Fruit fly (Drosophila melanogaster) whole organism, pupa: Measurements from ENCODE around the gene Arr2.

Experiments used
- CG10348 ChIP-seq: fragments of 200-800 bp; sonication (Bioruptor generic); IDR thresholded peaks from 2 replicates; pipeline ENCODE4 v1.3.6; 2022; ENCODE audit warnings: missing biosample characterization, missing genetic modification characterization
- CG12605 ChIP-seq: fragments of 200-800 bp; sonication (Bioruptor generic); IDR thresholded peaks from 2 replicates; pipeline ENCODE4 v1.3.6; 2022; ENCODE audit warnings: missing biosample characterization, missing genetic modification characterization
- CG13204 ChIP-seq: fragments of 200-800 bp; sonication (Bioruptor generic); optimal IDR thresholded peaks from 2 replicates; lab custom pipeline; 2018; ENCODE audit warnings: missing biosample characterization, mild to moderate bottlenecking, missing genetic modification characterization, moderate library complexity
- CG14655 ChIP-seq: fragments of 200-800 bp; sonication (Bioruptor generic); optimal IDR thresholded peaks from 3 replicates; lab custom pipeline; 2017; ENCODE audit warnings: mild to moderate bottlenecking, missing biosample characterization, missing genetic modification reagents, missing genetic modification characterization
- CG15710 ChIP-seq: fragments of 200-800 bp; sonication (Bioruptor generic); optimal IDR thresholded peaks from 2 replicates; lab custom pipeline; 2018; ENCODE audit warnings: missing biosample characterization, mild to moderate bottlenecking, missing genetic modification characterization, moderate library complexity
- CG17806 ChIP-seq: fragments of 200-800 bp; sonication (Bioruptor generic); optimal IDR thresholded peaks from 2 replicates; lab custom pipeline; 2018; ENCODE audit warnings: missing biosample characterization, mild to moderate bottlenecking, missing genetic modification characterization, moderate library complexity
- CG32121 ChIP-seq: fragments of 200-800 bp; sonication (Bioruptor generic); IDR thresholded peaks from 2 replicates; pipeline ENCODE4 v1.3.6; 2022; ENCODE audit warnings: missing biosample characterization, missing genetic modification characterization
- CG34367 ChIP-seq: fragments of 200-800 bp; sonication (Bioruptor generic); optimal IDR thresholded peaks from 2 replicates; lab custom pipeline; 2018; ENCODE audit warnings: missing biosample characterization, mild to moderate bottlenecking, missing genetic modification characterization
- CG4496 ChIP-seq: fragments of 200-800 bp; sonication (Bioruptor generic); IDR thresholded peaks from 3 replicates; pipeline ENCODE4 v1.3.6; 2022; ENCODE audit warnings: missing biosample characterization, missing genetic modification characterization
- CG8159 ChIP-seq: fragments of 200-800 bp; sonication (Bioruptor generic); optimal IDR thresholded peaks from 3 replicates; lab custom pipeline; 2018; ENCODE audit warnings: missing biosample characterization, mild to moderate bottlenecking, missing genetic modification characterization, moderate library complexity
- CG8301 ChIP-seq: fragments of 200-800 bp; sonication (Bioruptor generic); optimal IDR thresholded peaks from 2 replicates; lab custom pipeline; 2018; ENCODE audit warnings: missing biosample characterization, mild to moderate bottlenecking, missing genetic modification characterization
- CG9948 ChIP-seq: fragments of 200-800 bp; sonication (Bioruptor generic); optimal IDR thresholded peaks from 2 replicates; lab custom pipeline; 2018; ENCODE audit warnings: missing biosample characterization, mild to moderate bottlenecking, missing genetic modification characterization, moderate library complexity
- D1 ChIP-seq: fragments of 200-800 bp; sonication (Bioruptor generic); optimal IDR thresholded peaks from 2 replicates; lab custom pipeline; 2018; ENCODE audit warnings: missing biosample characterization, mild to moderate bottlenecking, missing genetic modification characterization, moderate library complexity
- EcR ChIP-seq: fragments of 200-800 bp; sonication (Bioruptor generic); optimal IDR thresholded peaks from 3 replicates; lab custom pipeline; 2019; ENCODE audit warnings: missing biosample characterization, missing genetic modification characterization, mild to moderate bottlenecking, moderate library complexity, missing genetic modification reagents
- Ets98B ChIP-seq: fragments of 200-800 bp; sonication (Bioruptor generic); IDR thresholded peaks from 2 replicates; pipeline ENCODE4 v1.3.6; 2022; ENCODE audit warnings: missing biosample characterization, missing genetic modification characterization
- Pif1A ChIP-seq: fragments of 200-800 bp; sonication (Bioruptor generic); optimal IDR thresholded peaks from 3 replicates; lab custom pipeline; 2016; ENCODE audit warnings: missing biosample characterization, missing genetic modification characterization
- Pif1B ChIP-seq: fragments of 200-800 bp; sonication (Bioruptor generic); optimal IDR thresholded peaks from 3 replicates; lab custom pipeline; 2016; ENCODE audit warnings: missing biosample characterization, missing genetic modification characterization
- Snoo ChIP-seq: fragments of 200-800 bp; sonication (Bioruptor generic); optimal IDR thresholded peaks from 3 replicates; lab custom pipeline; 2017; ENCODE audit warnings: missing biosample characterization, mild to moderate bottlenecking, missing genetic modification characterization, inconsistent platforms
- fd96Ca ChIP-seq: fragments of 200-800 bp; sonication (Bioruptor generic); IDR thresholded peaks from 3 replicates; pipeline ENCODE4 v1.3.6; 2022; ENCODE audit warnings: missing biosample characterization, missing genetic modification characterization
- gl ChIP-seq: fragments of 200-800 bp; sonication (Bioruptor generic); optimal IDR thresholded peaks from 2 replicates; lab custom pipeline; 2018; ENCODE audit warnings: missing biosample characterization, mild to moderate bottlenecking, missing genetic modification characterization
- rn ChIP-seq: fragments of 200-800 bp; sonication (Bioruptor generic); IDR thresholded peaks from 2 replicates; pipeline ENCODE4 v1.3.6; 2022; ENCODE audit warnings: missing biosample characterization, missing genetic modification characterization

The Arr2 gene

DNA sequence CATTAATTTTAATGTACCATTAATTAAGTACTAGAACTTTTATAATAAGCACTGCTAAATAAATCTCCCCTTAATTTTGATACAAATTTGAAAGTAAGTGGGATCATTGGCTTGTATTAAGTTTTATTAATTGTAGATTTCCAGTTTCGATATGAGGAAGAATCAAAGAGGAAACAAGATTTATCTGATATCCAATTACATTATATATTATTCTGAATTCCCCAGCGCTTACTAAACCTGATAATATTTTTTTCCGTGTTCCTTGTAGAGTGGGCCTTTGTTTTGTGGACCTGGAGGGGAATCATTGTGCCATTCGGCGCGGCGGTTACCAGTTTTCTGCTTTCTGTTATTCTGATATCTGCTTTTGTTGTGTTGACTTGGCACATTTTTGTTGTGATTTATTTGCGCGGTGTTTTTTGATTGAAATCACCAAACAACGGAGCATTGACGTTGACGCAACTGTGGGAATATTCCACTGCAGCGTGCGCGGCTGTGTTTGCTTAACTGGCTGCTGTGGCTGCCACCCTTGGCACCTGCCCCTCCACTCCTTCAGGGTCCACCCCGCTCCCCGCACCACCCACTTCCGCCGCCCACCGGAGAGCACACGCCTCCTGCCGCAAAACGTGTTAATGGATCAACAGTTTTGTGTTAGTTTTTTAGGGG lies 35.8 kb upstream of the Arr2 start:
- TF ChIP-seq CG4496 (GFP tag; lab: Robert Waterston, UW) (0 out of 3 replicates have a peak, but pooled peaks have one; percentile 24), EcR (GFP tag; lab: Kevin White, UChicago) (peak; percentile 38), CG17806 (tag; lab: Kevin White, UChicago) (no peak), CG8159 (tag; lab: Kevin White, UChicago) (peak; percentile 42), Pif1A (GFP tag; lab: Kevin White, UChicago) (peak; percentile 11), CG34367 (tag; lab: Kevin White, UChicago) (no peak), CG14655 (GFP tag; lab: Kevin White, UChicago) (no peak), CG15710 (tag; lab: Kevin White, UChicago) (peak; percentile 25), rn (no peak)

DNA sequence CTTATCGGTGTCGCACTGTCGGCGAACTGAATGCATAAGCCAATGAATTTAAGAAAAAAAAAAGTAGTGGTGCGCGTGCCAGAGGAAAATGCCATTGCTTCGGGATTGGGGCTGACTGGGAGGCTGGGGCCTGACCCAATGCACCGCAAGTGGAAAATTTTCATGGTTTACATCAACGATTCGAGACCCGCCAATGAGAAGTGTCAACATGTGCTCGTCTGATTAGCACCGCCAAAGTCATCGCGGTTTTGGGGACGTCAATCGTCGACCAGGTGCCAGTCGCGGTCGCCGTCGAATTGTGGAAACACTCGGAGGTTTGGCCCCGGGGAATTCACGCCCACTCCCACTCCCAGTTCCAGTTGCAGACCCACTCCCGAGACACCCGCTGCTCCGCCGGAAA lies 35.0 kb upstream of the Arr2 start:
- TF ChIP-seq CG9948 (tag; lab: Kevin White, UChicago), result no peak
- TF ChIP-seq fd96Ca (GFP tag; lab: Robert Waterston, UW), result 0 out of 3 replicates have a peak, but pooled peaks have one; percentile 37

DNA sequence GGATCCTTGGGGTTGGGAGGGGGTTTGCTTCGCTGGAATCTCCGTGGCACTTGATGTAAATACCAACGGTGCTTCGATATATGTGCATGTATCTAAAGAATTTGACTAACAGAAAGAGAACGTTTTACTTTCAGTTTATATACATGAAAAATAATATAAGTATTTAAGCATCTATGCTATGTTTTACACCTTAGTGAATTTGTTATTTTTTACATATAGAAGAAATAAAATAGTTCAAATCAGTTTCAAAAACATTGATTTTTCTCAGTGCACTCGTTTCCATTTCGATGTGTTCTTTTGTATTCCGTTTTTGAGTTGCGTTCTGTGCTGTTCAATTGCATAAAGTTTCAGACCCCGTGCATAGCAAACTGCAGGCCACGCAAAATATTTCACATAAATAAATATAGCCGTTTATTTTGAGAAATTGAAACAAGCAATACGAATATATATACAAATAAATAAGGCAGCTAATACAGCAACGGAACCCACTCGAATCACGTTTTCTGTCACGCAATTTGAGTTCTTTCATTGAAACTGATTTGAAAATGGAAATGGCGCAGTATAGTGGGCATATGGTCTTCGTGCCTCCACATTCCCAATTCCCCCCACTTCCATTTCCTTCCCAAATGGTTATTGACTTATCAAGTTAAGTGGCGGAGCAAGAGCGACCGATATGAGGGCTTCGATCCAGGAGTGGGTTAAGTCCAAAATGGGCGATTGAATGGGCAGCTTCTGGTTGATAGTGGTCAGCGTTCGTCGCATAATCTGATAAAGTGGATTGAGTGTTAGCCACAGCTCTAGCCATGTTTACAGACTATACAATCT lies 34.0 kb upstream of the Arr2 start:
- TF ChIP-seq CG15710 (tag; lab: Kevin White, UChicago) (no peak), Pif1B (GFP tag; lab: Kevin White, UChicago) (no peak), Pif1A (GFP tag; lab: Kevin White, UChicago) (no peak), rn (no peak), CG13204 (GFP tag; lab: Kevin White, UChicago) (no peak), CG8301 (tag; lab: Kevin White, UChicago) (no peak), CG14655 (GFP tag; lab: Kevin White, UChicago) (peak; percentile 8), fd96Ca (GFP tag; lab: Robert Waterston, UW) (no peak), CG32121 (GFP tag; lab: Robert Waterston, UW) (peak; percentile 26; the same call in 1 of the 2 replicates), CG8159 (tag; lab: Kevin White, UChicago) (peak; percentile 25), CG4496 (GFP tag; lab: Robert Waterston, UW) (peak; percentile 48; the same call in 1 of the 3 replicates), CG34367 (tag; lab: Kevin White, UChicago) (no peak), Ets98B (no peak; the same call in 1 of the 2 replicates), CG12605 (GFP tag; lab: Robert Waterston, UW) (no peak), Snoo (tag; lab: Kevin White, UChicago) (no peak), D1 (no peak), gl (tag; lab: Kevin White, UChicago) (no peak), CG10348 (GFP tag; lab: Robert Waterston, UW) (no peak), CG17806 (tag; lab: Kevin White, UChicago) (peak; percentile 41), EcR (GFP tag; lab: Kevin White, UChicago) (no peak), CG9948 (tag; lab: Kevin White, UChicago) (peak; percentile 15)

- no peak for TF ChIP-seq CG14655 (GFP tag; lab: Kevin White, UChicago)
- TF ChIP-seq CG9948 (tag; lab: Kevin White, UChicago), result no peak
- TF ChIP-seq fd96Ca (GFP tag; lab: Robert Waterston, UW), result no peak
- no peak for TF ChIP-seq Snoo (tag; lab: Kevin White, UChicago)
- TF ChIP-seq CG4496 (GFP tag; lab: Robert Waterston, UW), result no peak
- TF ChIP-seq CG10348 (GFP tag; lab: Robert Waterston, UW), result no peak
- TF ChIP-seq CG8159 (tag; lab: Kevin White, UChicago), result no peak
These were observed 33.3 kb upstream of the Arr2 start for dm6 chr3L:8681896-8682550.

DNA sequence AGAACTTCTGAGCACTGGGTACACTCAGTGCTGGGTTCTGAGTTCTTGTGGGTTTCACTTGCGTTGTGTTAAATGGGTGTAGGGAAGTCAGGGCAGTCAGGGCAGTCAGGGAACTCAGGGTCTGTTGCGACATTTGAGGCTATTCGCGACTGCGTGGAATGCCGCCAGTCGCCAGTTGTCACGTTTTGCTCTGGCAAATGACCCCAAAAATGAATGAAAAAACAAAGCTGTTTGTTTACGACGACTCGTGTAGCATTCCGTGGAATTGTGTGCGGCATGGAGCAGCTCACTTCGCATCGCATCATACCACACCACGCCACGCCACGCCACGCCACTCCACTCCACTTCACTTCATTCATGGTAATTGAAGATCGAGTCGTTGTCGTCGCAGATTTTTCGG lies 32.5 kb upstream of the Arr2 start:
- TF ChIP-seq CG32121 (GFP tag; lab: Robert Waterston, UW), result no peak
- peak; percentile 8 for TF ChIP-seq EcR (GFP tag; lab: Kevin White, UChicago)
- TF ChIP-seq CG13204 (GFP tag; lab: Kevin White, UChicago), result no peak
- TF ChIP-seq CG8301 (tag; lab: Kevin White, UChicago), result no peak
- no peak for TF ChIP-seq CG15710 (tag; lab: Kevin White, UChicago)
- no peak for TF ChIP-seq D1
- TF ChIP-seq rn, result no peak
- no peak for TF ChIP-seq CG9948 (tag; lab: Kevin White, UChicago)

dm6 chr3L:8680353-8680752 lies 31.6 kb upstream of the Arr2 start:
- no peak for TF ChIP-seq D1
- TF ChIP-seq rn, result no peak
- TF ChIP-seq CG9948 (tag; lab: Kevin White, UChicago), result no peak
- 0 out of 3 replicates have a peak, but pooled peaks have one; percentile 12 for TF ChIP-seq CG4496 (GFP tag; lab: Robert Waterston, UW)
- TF ChIP-seq CG8301 (tag; lab: Kevin White, UChicago), result no peak
- TF ChIP-seq EcR (GFP tag; lab: Kevin White, UChicago), result no peak
